Worm (Caenorhabditis elegans) whole organism, mixed stage, embryonic: ENCODE measurements around the gene twk-10.
"Not testable (repeated sequence)": the region's sequence is repeated elsewhere in the genome, so short reads cannot be mapped to it uniquely, and the experiment has no call there.

ENCODE experiments used
- M03D4.4 ChIP-seq: sonication (generic microtip); optimal IDR thresholded peaks from 2 replicates; lab custom pipeline; 2017; ENCODE audit warnings: mild to moderate bottlenecking, missing genetic modification characterization, missing compliant biosample characterization
- bed-3 ChIP-seq: fragments of 200-800 bp; sonication (Bioruptor generic); optimal IDR thresholded peaks from 3 replicates; lab custom pipeline; 2018; ENCODE audit warnings: mild to moderate bottlenecking, missing genetic modification characterization, moderate library complexity, missing compliant biosample characterization
- blmp-1 ChIP-seq: fragments of 150-350 bp; optimal IDR thresholded peaks from 2 replicates; lab custom pipeline; 2014; ENCODE audit warnings: missing biosample characterization, missing genetic modification characterization
- ceh-39 ChIP-seq: fragments of 150-350 bp; optimal IDR thresholded peaks from 2 replicates; lab custom pipeline; 2014; ENCODE audit warnings: missing biosample characterization, missing genetic modification characterization
- ceh-43 ChIP-seq: fragments of 200-800 bp; sonication (Bioruptor generic); optimal IDR thresholded peaks from 2 replicates; lab custom pipeline; 2018; ENCODE audit warnings: mild to moderate bottlenecking, missing genetic modification characterization, moderate library complexity, missing compliant biosample characterization
- ces-1 ChIP-seq: fragments of 150-350 bp; optimal IDR thresholded peaks from 2 replicates; lab custom pipeline; 2014; ENCODE audit warnings: missing biosample characterization, missing genetic modification reagents, missing genetic modification characterization
- cnd-1 ChIP-seq: fragments of 200-800 bp; sonication (Bioruptor generic); optimal IDR thresholded peaks from 2 replicates; lab custom pipeline; 2018; ENCODE audit warnings: mild to moderate bottlenecking, missing genetic modification characterization, missing compliant biosample characterization
- drap-1 ChIP-seq: fragments of 200-800 bp; sonication (Bioruptor generic); optimal IDR thresholded peaks from 3 replicates; lab custom pipeline; 2018; ENCODE audit warnings: mild to moderate bottlenecking, missing genetic modification characterization, missing compliant biosample characterization
- elt-1 ChIP-seq: sonication (generic microtip); optimal IDR thresholded peaks from 2 replicates; lab custom pipeline; 2017; ENCODE audit warnings: missing genetic modification characterization, mild to moderate bottlenecking, missing compliant biosample characterization, antibody characterized with exemption, moderate library complexity, borderline replicate concordance; ENCODE audit not compliant: insufficient read depth
- elt-3 ChIP-seq: fragments of 150-350 bp; optimal IDR thresholded peaks from 2 replicates; lab custom pipeline; 2014; ENCODE audit warnings: missing biosample characterization, missing genetic modification characterization
- flh-1 ChIP-seq: fragments of 200-800 bp; sonication (Bioruptor generic); optimal IDR thresholded peaks from 2 replicates; lab custom pipeline; 2018; ENCODE audit warnings: mild to moderate bottlenecking, missing genetic modification characterization, moderate library complexity, missing compliant biosample characterization
- ham-2 ChIP-seq: fragments of 200-800 bp; sonication (Bioruptor generic); optimal IDR thresholded peaks from 2 replicates; lab custom pipeline; 2018; ENCODE audit warnings: mild to moderate bottlenecking, missing genetic modification characterization, missing compliant biosample characterization
- hlh-1 ChIP-seq: fragments of 150-350 bp; optimal IDR thresholded peaks from 2 replicates; lab custom pipeline; 2014; ENCODE audit warnings: missing biosample characterization, missing genetic modification reagents, missing genetic modification characterization
- lin-13 ChIP-seq: fragments of 150-350 bp; optimal IDR thresholded peaks from 2 replicates; lab custom pipeline; 2014; ENCODE audit warnings: missing biosample characterization, missing genetic modification characterization
- lin-32 ChIP-seq: fragments of 200-800 bp; sonication (Bioruptor generic); optimal IDR thresholded peaks from 2 replicates; lab custom pipeline; 2018; ENCODE audit warnings: mild to moderate bottlenecking, missing genetic modification characterization, missing compliant biosample characterization
- lsy-2 ChIP-seq: fragments of 150-350 bp; optimal IDR thresholded peaks from 2 replicates; lab custom pipeline; 2014; ENCODE audit warnings: missing biosample characterization, missing genetic modification characterization
- mab-5 ChIP-seq: fragments of 150-350 bp; optimal IDR thresholded peaks from 2 replicates; lab custom pipeline; 2014; ENCODE audit warnings: missing biosample characterization, missing genetic modification characterization
- mep-1 ChIP-seq: fragments of 150-350 bp; optimal IDR thresholded peaks from 2 replicates; lab custom pipeline; 2017; ENCODE audit warnings: missing biosample characterization, missing genetic modification reagents, missing genetic modification characterization, inconsistent platforms
- mls-2 ChIP-seq: sonication (generic microtip); optimal IDR thresholded peaks from 2 replicates; lab custom pipeline; 2016; ENCODE audit warnings: mild to moderate bottlenecking, missing genetic modification characterization, moderate library complexity, missing compliant biosample characterization
- nhr-12 ChIP-seq: fragments of 150-350 bp; optimal IDR thresholded peaks from 2 replicates; lab custom pipeline; 2014; ENCODE audit warnings: missing biosample characterization, missing genetic modification characterization
- nhr-237 ChIP-seq: fragments of 150-350 bp; optimal IDR thresholded peaks from 2 replicates; lab custom pipeline; 2014; ENCODE audit warnings: missing biosample characterization, missing genetic modification characterization
- nhr-28 ChIP-seq: fragments of 150-350 bp; optimal IDR thresholded peaks from 2 replicates; lab custom pipeline; 2014; ENCODE audit warnings: missing biosample characterization, missing genetic modification characterization
- nhr-76 ChIP-seq: sonication (generic microtip); optimal IDR thresholded peaks from 2 replicates; lab custom pipeline; 2017; ENCODE audit warnings: missing biosample characterization, missing genetic modification characterization
- pha-4 ChIP-seq: fragments of 150-350 bp; optimal IDR thresholded peaks from 2 replicates; lab custom pipeline; 2018; ENCODE audit warnings: missing biosample characterization, missing genetic modification reagents, missing genetic modification characterization
- sem-2 ChIP-seq: fragments of 200-800 bp; sonication (Bioruptor generic); optimal IDR thresholded peaks from 2 replicates; lab custom pipeline; 2018; ENCODE audit warnings: mild to moderate bottlenecking, missing genetic modification characterization, missing compliant biosample characterization
- snpc-4 ChIP-seq: fragments of 150-350 bp; optimal IDR thresholded peaks from 2 replicates; lab custom pipeline; 2014; ENCODE audit warnings: missing biosample characterization, missing genetic modification characterization
- sptf-1 ChIP-seq: sonication (generic microtip); optimal IDR thresholded peaks from 2 replicates; lab custom pipeline; 2017; ENCODE audit warnings: mild to moderate bottlenecking, missing genetic modification characterization, moderate library complexity, missing compliant biosample characterization
- tbx-8 ChIP-seq: fragments of 200-800 bp; sonication (Bioruptor generic); optimal IDR thresholded peaks from 2 replicates; lab custom pipeline; 2018; ENCODE audit warnings: mild to moderate bottlenecking, missing genetic modification characterization, moderate library complexity, missing compliant biosample characterization
- unc-120 ChIP-seq: sonication (generic microtip); optimal IDR thresholded peaks from 2 replicates; lab custom pipeline; 2017; ENCODE audit warnings: missing genetic modification characterization, missing compliant biosample characterization; ENCODE audit not compliant: poor library complexity, severe bottlenecking
- unc-39 ChIP-seq: fragments of 150-350 bp; optimal IDR thresholded peaks from 2 replicates; lab custom pipeline; 2014; ENCODE audit warnings: missing biosample characterization, missing genetic modification characterization
- zip-8 ChIP-seq: fragments of 150-350 bp; optimal IDR thresholded peaks from 2 replicates; lab custom pipeline; 2014; ENCODE audit warnings: missing biosample characterization, missing genetic modification characterization
- ztf-11 ChIP-seq: fragments of 150-350 bp; optimal IDR thresholded peaks from 2 replicates; lab custom pipeline; 2014; ENCODE audit warnings: missing biosample characterization, missing genetic modification characterization

Gene twk-10

ce11 chrV:6581762-6582161, 29.6 kb downstream of the twk-10 start, which contains the start of gene ZK1055.4:
ZK1055.4 (plus strand) TSS chrV:6582062.
- not testable (repeated sequence) for TF ChIP-seq ceh-39 (tag; lab: Kevin White, UChicago); nhr-237; bed-3 (GFP tag; lab: Kevin White, UChicago)

- no peak for TF ChIP-seq elt-1 (tag; lab: Kevin White, UChicago)
- TF ChIP-seq tbx-8 = no peak
- TF ChIP-seq lsy-2 (tag; lab: Kevin White, UChicago) = no peak
- no peak for TF ChIP-seq cnd-1 (tag; lab: Kevin White, UChicago)
- no peak for TF ChIP-seq lin-32 (GFP tag; lab: Kevin White, UChicago)
- TF ChIP-seq ceh-39 (tag; lab: Kevin White, UChicago) = no peak
- no peak for TF ChIP-seq drap-1 (GFP tag; lab: Kevin White, UChicago)
- TF ChIP-seq unc-39 (tag; lab: Kevin White, UChicago) = no peak
- TF ChIP-seq mls-2 (tag; lab: Kevin White, UChicago) = no peak
- TF ChIP-seq nhr-237 = no peak
- no peak for TF ChIP-seq sem-2 (GFP tag; lab: Kevin White, UChicago)
- no peak for TF ChIP-seq mep-1
- TF ChIP-seq ham-2 (GFP tag; lab: Kevin White, UChicago) = no peak
- TF ChIP-seq nhr-76 = no peak
These were observed 38.1 kb downstream of the twk-10 start, which contains the start of gene ZK1055.2 for ce11 chrV:6590283-6590682. ZK1055.2 (plus strand) TSS chrV:6590583.

- peak; percentile 39 for TF ChIP-seq mep-1
- TF ChIP-seq hlh-1 (tag; lab: Kevin White, UChicago) = peak; percentile 32
- TF ChIP-seq drap-1 (GFP tag; lab: Kevin White, UChicago) = no peak
- no peak for TF ChIP-seq mab-5 (tag; lab: Kevin White, UChicago)
- TF ChIP-seq cnd-1 (tag; lab: Kevin White, UChicago) = no peak
- no peak for TF ChIP-seq snpc-4 (tag; lab: Kevin White, UChicago)
- TF ChIP-seq sem-2 (GFP tag; lab: Kevin White, UChicago) = no peak
- TF ChIP-seq pha-4 (tag; lab: Kevin White, UChicago) = no peak
- TF ChIP-seq zip-8 (tag; lab: Kevin White, UChicago) = no peak
- no peak for TF ChIP-seq sptf-1
- no peak for TF ChIP-seq nhr-76
- no peak for TF ChIP-seq M03D4.4 (tag; lab: Kevin White, UChicago)
- no peak for TF ChIP-seq lsy-2 (tag; lab: Kevin White, UChicago)
- no peak for TF ChIP-seq nhr-237
- no peak for TF ChIP-seq unc-120
- TF ChIP-seq ceh-39 (tag; lab: Kevin White, UChicago) = no peak
- no peak for TF ChIP-seq unc-39 (tag; lab: Kevin White, UChicago)
- TF ChIP-seq ces-1 (GFP tag; lab: Kevin White, UChicago) = no peak
- TF ChIP-seq ceh-43 (GFP tag; lab: Kevin White, UChicago) = no peak
- no peak for TF ChIP-seq lin-32 (GFP tag; lab: Kevin White, UChicago)
- no peak for TF ChIP-seq flh-1
- no peak for TF ChIP-seq elt-3 (tag; lab: Kevin White, UChicago)
- TF ChIP-seq ham-2 (GFP tag; lab: Kevin White, UChicago) = no peak
- peak; percentile 2 for TF ChIP-seq lin-13 (tag; lab: Kevin White, UChicago)
- no peak for TF ChIP-seq ztf-11
- TF ChIP-seq nhr-12 = no peak
- TF ChIP-seq bed-3 (GFP tag; lab: Kevin White, UChicago) = no peak
These were observed 41.6 kb downstream of the twk-10 start, which contains the start of gene hcp-1 for ce11 chrV:6593700-6594244. hcp-1 (plus strand) TSS chrV:6594194.

ce11 chrV:6602556-6603062, 50.5 kb downstream of the twk-10 start, which contains the start of gene ZK1055.6:
ZK1055.6 (minus strand) TSS chrV:6602606.
- no peak for TF ChIP-seq pha-4 (tag; lab: Kevin White, UChicago)
- no peak for TF ChIP-seq mab-5 (tag; lab: Kevin White, UChicago)
- TF ChIP-seq lsy-2 (tag; lab: Kevin White, UChicago) = no peak
- no peak for TF ChIP-seq unc-39 (tag; lab: Kevin White, UChicago)
- no peak for TF ChIP-seq nhr-28 (tag; lab: Kevin White, UChicago)
- no peak for TF ChIP-seq nhr-237
- no peak for TF ChIP-seq blmp-1 (tag; lab: Kevin White, UChicago)
- TF ChIP-seq nhr-76 = no peak
- no peak for TF ChIP-seq hlh-1 (tag; lab: Kevin White, UChicago)
- no peak for TF ChIP-seq zip-8 (tag; lab: Kevin White, UChicago)
- TF ChIP-seq snpc-4 (tag; lab: Kevin White, UChicago) = no peak
- TF ChIP-seq mls-2 (tag; lab: Kevin White, UChicago) = no peak
- TF ChIP-seq flh-1 = no peak
